Worm (Caenorhabditis elegans): ENCODE measurements around the gene rga-1.

DNA sequence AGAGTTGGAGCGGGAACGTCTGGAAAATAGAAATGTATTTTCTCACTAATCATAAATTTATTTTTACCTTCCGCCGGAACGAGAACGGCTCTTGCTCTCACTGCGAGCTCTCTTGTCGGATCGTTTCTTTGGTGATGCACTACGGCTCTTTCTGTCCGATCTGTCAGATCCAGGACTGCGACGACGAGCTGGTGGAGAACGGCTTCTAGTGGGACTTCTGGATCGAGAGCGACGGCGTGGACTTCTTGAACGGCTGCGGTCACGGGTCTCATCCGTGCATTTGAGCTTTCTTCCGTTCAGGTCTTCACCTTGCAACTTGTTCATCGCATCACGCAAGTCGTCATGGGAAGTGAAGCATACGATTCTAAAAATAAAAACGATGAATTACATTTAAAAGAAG is 13.0 kb upstream of the rga-1 start:
- TF ChIP-seq T22C8.4 (GFP tag; IDR thresholded peaks at IDR 0.05) (no peak), ztf-23 (GFP tag; IDR thresholded peaks at IDR 0.05) (no peak)
